Fruit fly (Drosophila melanogaster): Measurements from ENCODE around the gene CG33767.
A peak's percentile ranks its signal among the peaks of the same experiment; 100 is the strongest.
"Not testable (repeated sequence)": the region's sequence is repeated elsewhere in the genome, so short reads cannot be mapped to it uniquely, and the experiment has no call there.

Gene CG33767

DNA sequence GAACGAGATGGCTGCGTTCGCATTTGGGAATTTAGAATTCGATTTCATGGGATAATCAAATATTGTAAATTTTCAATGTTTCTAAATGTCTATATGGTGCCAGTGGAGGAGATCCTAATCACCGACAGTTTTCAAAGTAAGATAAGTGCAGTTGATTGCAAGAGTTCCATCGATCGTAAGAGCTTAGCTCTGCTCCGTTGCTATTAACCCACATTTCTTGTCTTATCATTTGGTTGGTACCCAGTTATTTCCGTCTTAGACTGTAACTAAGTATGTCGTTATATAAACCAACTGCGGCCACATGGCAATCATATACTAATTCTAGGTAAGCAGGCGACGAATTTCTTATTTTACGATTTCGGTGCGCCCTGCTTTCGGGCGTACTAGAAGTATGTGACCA, 24.1 kb downstream of the CG33767 start:
- no peak for TF ChIP-seq noc (tag; optimal IDR thresholded peaks at IDR 0.05)

DNA sequence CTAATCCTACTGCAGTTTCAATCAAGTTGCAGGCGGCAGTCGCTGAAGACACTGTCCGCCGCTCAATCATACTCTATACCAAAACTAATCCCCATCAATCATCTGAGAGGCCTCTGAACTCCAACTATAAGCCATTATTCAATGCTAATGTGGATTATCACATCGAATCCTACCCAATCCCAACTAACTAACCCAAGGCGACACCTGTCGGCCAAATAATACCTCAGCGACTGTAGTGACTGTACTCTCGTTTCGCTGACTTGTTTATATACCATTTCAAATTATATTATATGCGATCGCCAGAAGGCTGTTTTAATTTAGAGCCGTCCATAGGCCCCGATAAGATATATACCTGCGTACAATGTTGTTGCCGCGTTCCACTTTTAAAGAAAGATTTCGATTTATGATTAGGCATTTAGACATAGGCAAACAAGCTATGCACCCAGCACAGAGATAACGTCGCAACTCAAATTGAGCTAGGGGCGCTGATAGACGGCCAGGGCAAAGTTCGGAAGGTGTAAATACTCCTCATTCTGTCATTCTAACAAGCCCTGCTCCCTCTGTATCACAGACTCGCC, 25.7 kb downstream of the CG33767 start:
- TF ChIP-seq noc (tag; optimal IDR thresholded peaks at IDR 0.05), result peak; percentile 25

dm6 chr3L:22680932-22681331, 34.8 kb downstream of the CG33767 start:
- no peak for TF ChIP-seq noc (tag; optimal IDR thresholded peaks at IDR 0.05)

- no peak for TF ChIP-seq noc (tag; optimal IDR thresholded peaks at IDR 0.05)
Observed at dm6 chr3L:22686987-22687386, 40.9 kb downstream of the CG33767 start, which contains the start of the genes CG14455 and CG14456. Gene CG14455, minus strand, starts transcription at chr3L:22687087. Gene CG14456, plus strand, starts transcription at chr3L:22687222.

DNA sequence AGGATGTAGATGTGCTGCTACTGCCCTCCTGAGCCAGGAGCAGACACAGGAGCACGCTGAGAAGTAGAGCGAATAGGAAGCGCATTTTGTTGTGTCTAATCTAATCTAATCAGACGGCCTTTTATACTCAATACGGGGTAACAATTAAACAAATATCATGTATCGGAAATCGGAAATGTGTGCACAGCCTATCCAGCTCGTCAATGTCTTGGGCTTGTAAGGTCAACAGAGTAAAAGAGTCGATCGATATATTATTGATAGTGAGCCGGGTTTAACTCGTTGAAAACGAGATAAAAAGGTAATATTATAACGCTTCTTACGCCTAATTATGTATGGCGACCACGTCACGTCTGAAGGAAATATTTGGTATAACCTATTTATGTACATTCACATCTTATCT, 46.3 kb downstream of the CG33767 start, which contains the start of gene CG14454:
Gene CG14454 (minus strand): TSS at position 101 of the 400 bp plus-strand sequence.
- TF ChIP-seq noc (tag; optimal IDR thresholded peaks at IDR 0.05), result not testable (repeated sequence)

DNA sequence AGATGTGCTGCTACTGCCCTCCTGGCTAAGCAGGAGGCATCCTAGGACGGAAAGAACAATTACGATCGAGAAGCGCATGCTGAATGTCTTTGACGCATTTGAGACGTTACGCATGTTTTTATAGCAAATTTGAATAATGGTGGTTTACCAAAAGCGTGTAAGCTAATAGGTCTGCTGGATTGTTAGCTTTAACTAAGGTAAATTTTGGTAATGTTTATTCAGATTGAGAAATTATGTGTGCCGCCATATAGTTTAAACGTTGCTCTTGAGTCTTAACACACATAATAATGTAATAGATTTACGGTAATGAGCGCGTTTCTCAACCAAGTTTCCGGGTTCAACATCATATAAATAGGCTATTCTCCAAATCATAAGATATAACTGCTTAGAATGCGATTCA, 47.6 kb downstream of the CG33767 start, which contains the start of the genes CG12546 and CG14453:
Gene CG12546 (minus strand): TSS at position 101 of the 400 bp plus-strand sequence.
Gene CG14453 (plus strand): TSS at position 372 of the 400 bp plus-strand sequence.
- no peak for TF ChIP-seq noc (tag; optimal IDR thresholded peaks at IDR 0.05)

- no peak for TF ChIP-seq noc (tag; optimal IDR thresholded peaks at IDR 0.05)
Observed at dm6 chr3L:22695653-22696052, 49.5 kb downstream of the CG33767 start, which contains the start of gene CG14452. Gene CG14452, plus strand, starts transcription at chr3L:22695953.
